Worm (Caenorhabditis elegans): ENCODE results near the gene col-164.

ce11 chrX:2075169-2075568 lies 18.1 kb upstream of the col-164 start:
- TF ChIP-seq klf-2 (GFP tag; conservative IDR thresholded peaks at IDR 0.05) (no peak), tab-1 (GFP tag; IDR thresholded peaks at IDR 0.05) (no peak), flt-1 (GFP tag; IDR thresholded peaks at IDR 0.05) (no peak), ref-1 (GFP tag; conservative IDR thresholded peaks at IDR 0.05) (no peak), ztf-29 (GFP tag; IDR thresholded peaks at IDR 0.05) (no peak), T22C8.4 (GFP tag; IDR thresholded peaks at IDR 0.05) (no peak)

Measured in whole organism, midembryonic.